Worm (Caenorhabditis elegans) whole organism, early embryonic: ENCODE data around the gene tsen-2.

Experiments
- F13C5.2 ChIP-seq: sonication (generic microtip); optimal IDR thresholded peaks from 2 replicates; lab custom pipeline; 2017; ENCODE audit warnings: mild to moderate bottlenecking, missing genetic modification characterization, inconsistent platforms, missing compliant biosample characterization
- aly-1 ChIP-seq: sonication (generic microtip); optimal IDR thresholded peaks from 2 replicates; lab custom pipeline; 2016; ENCODE audit warnings: missing genetic modification characterization, missing compliant biosample characterization
- ama-1 ChIP-seq: fragments of 150-350 bp; optimal IDR thresholded peaks from 2 replicates; lab custom pipeline; 2014
- flt-1 ChIP-seq: fragments of 200-800 bp; sonication (Bioruptor generic); IDR thresholded peaks from 2 replicates; pipeline ENCODE4 v1.3.6; 2022; ENCODE audit warnings: missing genetic modification characterization, missing compliant biosample characterization
- hmg-4 ChIP-seq: fragments of 200-800 bp; sonication (Bioruptor generic); optimal IDR thresholded peaks from 2 replicates; lab custom pipeline; 2018; ENCODE audit warnings: mild to moderate bottlenecking, missing genetic modification characterization, missing compliant biosample characterization
- hnd-1 ChIP-seq: sonication (generic microtip); optimal IDR thresholded peaks from 2 replicates; lab custom pipeline; 2016; ENCODE audit warnings: missing genetic modification characterization, missing compliant biosample characterization
- pes-1 ChIP-seq: fragments of 200-800 bp; sonication (Bioruptor generic); IDR thresholded peaks from 2 replicates; pipeline ENCODE4 v1.3.6; 2022; ENCODE audit warnings: missing genetic modification reagents, missing genetic modification characterization, missing compliant biosample characterization
- sea-1 ChIP-seq: fragments of 200-800 bp; sonication (Bioruptor generic); conservative IDR thresholded peaks from 2 replicates; pipeline ENCODE4 v1.3.6; 2022; ENCODE audit warnings: missing genetic modification characterization, missing compliant biosample characterization

- TF ChIP-seq ama-1 (no peak), sea-1 (no peak), F13C5.2 (tag; lab: Kevin White, UChicago) (no peak), pes-1 (no peak), flt-1 (no peak), hnd-1 (tag; lab: Kevin White, UChicago) (no peak), aly-1 (tag; lab: Kevin White, UChicago) (no peak), hmg-4 (GFP tag; lab: Kevin White, UChicago) (no peak)
These were observed 48.9 kb upstream of the tsen-2 start, which contains the start of gene Y56A3A.7 for ce11 chrIII:11946973-11947372.
